Worm (Caenorhabditis elegans) whole organism, L3 larva: ENCODE results near the gene clec-72.

Source experiments
- R02D3.7 ChIP-seq: fragments of 150-350 bp; optimal IDR thresholded peaks from 2 replicates; lab custom pipeline; 2014; ENCODE audit warnings: missing biosample characterization, missing genetic modification characterization
- ZK546.5 ChIP-seq: sonication (generic microtip); optimal IDR thresholded peaks from 2 replicates; lab custom pipeline; 2017; ENCODE audit warnings: missing biosample characterization, missing genetic modification characterization
- aly-2 ChIP-seq: fragments of 150-350 bp; optimal IDR thresholded peaks from 2 replicates; lab custom pipeline; 2014; ENCODE audit warnings: missing biosample characterization, missing genetic modification characterization
- ama-1 ChIP-seq: fragments of 150-350 bp; optimal IDR thresholded peaks from 2 replicates; lab custom pipeline; 2018
- ceh-16 ChIP-seq: sonication (generic microtip); optimal IDR thresholded peaks from 2 replicates; lab custom pipeline; 2017; ENCODE audit warnings: missing biosample characterization, missing genetic modification characterization
- ceh-82 ChIP-seq: fragments of 150-350 bp; optimal IDR thresholded peaks from 2 replicates; lab custom pipeline; 2014; ENCODE audit warnings: missing biosample characterization, missing genetic modification characterization
- ceh-9 ChIP-seq: sonication (generic microtip); optimal IDR thresholded peaks from 2 replicates; lab custom pipeline; 2018; ENCODE audit warnings: missing biosample characterization, missing genetic modification characterization
- daf-12 ChIP-seq: fragments of 150-350 bp; optimal IDR thresholded peaks from 2 replicates; lab custom pipeline; 2014; ENCODE audit warnings: missing biosample characterization, missing genetic modification reagents, missing genetic modification characterization
- egl-27 ChIP-seq: sonication (generic microtip); optimal IDR thresholded peaks from 4 replicates; lab custom pipeline; 2017; ENCODE audit warnings: missing biosample characterization, missing genetic modification reagents, missing genetic modification characterization
- egl-5 ChIP-seq: fragments of 150-350 bp; optimal IDR thresholded peaks from 2 replicates; lab custom pipeline; 2017; ENCODE audit warnings: missing biosample characterization, missing genetic modification reagents, missing genetic modification characterization, inconsistent platforms
- elt-1 ChIP-seq: fragments of 150-350 bp; optimal IDR thresholded peaks from 2 replicates; lab custom pipeline; 2014; ENCODE audit warnings: missing biosample characterization, missing genetic modification characterization
- elt-2 ChIP-seq: sonication (generic microtip); optimal IDR thresholded peaks from 2 replicates; lab custom pipeline; 2016; ENCODE audit warnings: missing genetic modification reagents, mild to moderate bottlenecking, missing genetic modification characterization, missing compliant biosample characterization
- eor-1 ChIP-seq, 2 experiments: fragments of 150-350 bp; optimal IDR thresholded peaks; 2 replicates each; lab custom pipeline; 2014 to 2018; ENCODE audit warnings: missing biosample characterization in 2 of 2, missing genetic modification characterization in 2 of 2
- fkh-2 ChIP-seq: fragments of 150-350 bp; optimal IDR thresholded peaks from 2 replicates; lab custom pipeline; 2014; ENCODE audit warnings: missing biosample characterization, missing genetic modification reagents, missing genetic modification characterization
- hmg-11 ChIP-seq: sonication (generic microtip); optimal IDR thresholded peaks from 2 replicates; lab custom pipeline; 2016; ENCODE audit warnings: missing genetic modification characterization, missing compliant biosample characterization
- jun-1 ChIP-seq: fragments of 150-350 bp; optimal IDR thresholded peaks from 2 replicates; lab custom pipeline; 2014; ENCODE audit warnings: missing biosample characterization, missing genetic modification reagents, missing genetic modification characterization
- lin-15B ChIP-seq: fragments of 150-350 bp; optimal IDR thresholded peaks from 2 replicates; lab custom pipeline; 2014; ENCODE audit warnings: missing biosample characterization, missing genetic modification characterization
- lin-39 ChIP-seq: fragments of 150-350 bp; optimal IDR thresholded peaks from 2 replicates; lab custom pipeline; 2018; ENCODE audit warnings: missing biosample characterization, missing genetic modification reagents, missing genetic modification characterization
- lsy-12 ChIP-seq: sonication (generic microtip); optimal IDR thresholded peaks from 2 replicates; lab custom pipeline; 2016; ENCODE audit warnings: mild to moderate bottlenecking, missing genetic modification characterization, missing compliant biosample characterization
- mdl-1 ChIP-seq: fragments of 150-350 bp; optimal IDR thresholded peaks from 2 replicates; lab custom pipeline; 2014; ENCODE audit warnings: missing biosample characterization, missing genetic modification characterization
- mml-1 ChIP-seq: fragments of 150-350 bp; sonication (generic microtip); optimal IDR thresholded peaks from 3 replicates; lab custom pipeline; 2014; ENCODE audit warnings: missing biosample characterization, missing genetic modification characterization
- nfya-1 ChIP-seq: sonication (generic microtip); optimal IDR thresholded peaks from 2 replicates; lab custom pipeline; 2017; ENCODE audit warnings: missing genetic modification characterization, mild to moderate bottlenecking, missing compliant biosample characterization, antibody characterized with exemption, moderate library complexity; ENCODE audit not compliant: insufficient read depth
- nhr-11 ChIP-seq: fragments of 150-350 bp; optimal IDR thresholded peaks from 2 replicates; lab custom pipeline; 2014; ENCODE audit warnings: missing biosample characterization, missing genetic modification characterization
- nhr-23 ChIP-seq: fragments of 150-350 bp; optimal IDR thresholded peaks from 2 replicates; lab custom pipeline; 2014; ENCODE audit warnings: missing biosample characterization, missing genetic modification reagents, missing genetic modification characterization
- nhr-25 ChIP-seq: sonication (generic microtip); optimal IDR thresholded peaks from 2 replicates; lab custom pipeline; 2017; ENCODE audit warnings: missing biosample characterization, missing genetic modification characterization
- nhr-43 ChIP-seq: sonication (generic microtip); optimal IDR thresholded peaks from 2 replicates; lab custom pipeline; 2016; ENCODE audit warnings: mild to moderate bottlenecking, missing genetic modification characterization, missing compliant biosample characterization; ENCODE audit not compliant: poor library complexity, severe bottlenecking
- nhr-67 ChIP-seq: fragments of 150-350 bp; optimal IDR thresholded peaks from 2 replicates; lab custom pipeline; 2014; ENCODE audit warnings: missing biosample characterization, missing genetic modification characterization
- nhr-76 ChIP-seq: fragments of 150-350 bp; sonication (generic microtip); optimal IDR thresholded peaks from 5 replicates; lab custom pipeline; 2014; ENCODE audit warnings: missing biosample characterization, missing genetic modification characterization
- nhr-77 ChIP-seq: fragments of 150-350 bp; optimal IDR thresholded peaks from 2 replicates; lab custom pipeline; 2014; ENCODE audit warnings: missing biosample characterization, missing genetic modification characterization
- pha-4 ChIP-seq: fragments of 150-350 bp; optimal IDR thresholded peaks from 2 replicates; lab custom pipeline; 2014; ENCODE audit warnings: missing biosample characterization, missing genetic modification reagents, missing genetic modification characterization
- pqm-1 ChIP-seq: fragments of 150-350 bp; optimal IDR thresholded peaks from 2 replicates; lab custom pipeline; 2017; ENCODE audit warnings: missing biosample characterization, missing genetic modification characterization, inconsistent platforms
- skn-1 ChIP-seq: fragments of 150-350 bp; optimal IDR thresholded peaks from 2 replicates; lab custom pipeline; 2014; ENCODE audit warnings: missing biosample characterization, missing genetic modification characterization
- snpc-4 ChIP-seq: fragments of 150-350 bp; optimal IDR thresholded peaks from 2 replicates; lab custom pipeline; 2014; ENCODE audit warnings: missing biosample characterization, missing genetic modification characterization
- unc-62 ChIP-seq: fragments of 150-350 bp; sonication (generic microtip); optimal IDR thresholded peaks from 4 replicates; lab custom pipeline; 2014; ENCODE audit warnings: missing biosample characterization, missing genetic modification reagents, missing genetic modification characterization
- zag-1 ChIP-seq: fragments of 150-350 bp; optimal IDR thresholded peaks from 2 replicates; lab custom pipeline; 2014; ENCODE audit warnings: missing biosample characterization, missing genetic modification characterization
- ztf-4 ChIP-seq: fragments of 150-350 bp; optimal IDR thresholded peaks from 2 replicates; lab custom pipeline; 2014; ENCODE audit warnings: missing biosample characterization, missing genetic modification characterization

clec-72 gene

DNA sequence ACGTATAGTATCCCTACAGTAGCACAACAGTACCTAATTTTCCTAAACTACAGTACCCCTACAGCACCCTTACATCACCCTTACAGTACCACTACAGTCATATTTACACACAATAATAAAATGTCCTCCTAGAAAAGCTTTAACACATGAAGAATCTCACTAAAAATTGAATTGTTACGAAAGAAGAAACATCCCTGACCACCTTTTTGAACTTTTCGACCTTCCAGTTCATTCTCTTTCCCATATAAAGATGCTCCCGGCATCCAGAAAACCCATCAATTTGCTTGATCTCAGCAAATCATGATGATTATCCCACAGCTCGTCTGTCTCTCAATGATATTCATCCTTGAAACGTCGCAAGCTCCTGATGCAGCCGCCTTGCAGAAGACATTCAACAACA lies 40.0 kb upstream of the clec-72 start, which contains the start of gene F56D6.21:
F56D6.21 (plus strand) TSS at position 301 of the 400 bp plus-strand sequence.
- no peak for TF ChIP-seq ama-1
- TF ChIP-seq nhr-11 (tag; lab: Kevin White, UChicago) = no peak
- TF ChIP-seq jun-1 (tag; lab: Kevin White, UChicago) = no peak
- TF ChIP-seq zag-1 (tag; lab: Kevin White, UChicago) = no peak
- TF ChIP-seq lsy-12 (tag; lab: Kevin White, UChicago) = no peak
- no peak for TF ChIP-seq mml-1 (tag; lab: Kevin White, UChicago)
- no peak for TF ChIP-seq nhr-23 (tag; lab: Kevin White, UChicago)
- no peak for TF ChIP-seq daf-12 (tag; lab: Kevin White, UChicago)
- TF ChIP-seq pha-4 = no peak
- no peak for TF ChIP-seq unc-62 (GFP tag; lab: Kevin White, UChicago)
- TF ChIP-seq aly-2 = no peak

DNA sequence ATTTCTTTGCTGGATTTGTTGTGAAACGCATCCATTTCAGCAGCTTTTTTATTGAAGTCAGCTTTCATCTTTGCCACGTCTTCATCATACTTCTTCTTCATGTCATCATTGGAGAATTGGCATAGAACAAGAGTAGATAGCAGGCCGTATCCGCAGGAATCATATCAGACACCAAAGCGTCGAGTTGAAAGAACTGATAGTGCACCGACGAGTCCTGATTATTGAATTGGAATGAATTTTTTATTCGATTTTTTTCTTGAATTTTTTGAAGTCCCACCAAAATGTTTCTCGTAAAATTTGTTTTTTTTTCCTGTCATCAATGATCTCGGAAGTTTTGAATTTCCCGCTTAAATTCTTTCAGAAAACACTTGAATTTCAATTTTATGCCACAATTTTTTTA lies 38.2 kb upstream of the clec-72 start, which contains the start of gene F56D6.11:
F56D6.11 (minus strand) TSS at position 101 of the 400 bp plus-strand sequence.
- TF ChIP-seq nhr-77 (tag; lab: Kevin White, UChicago) (no peak), R02D3.7 (tag; lab: Kevin White, UChicago) (no peak), daf-12 (tag; lab: Kevin White, UChicago) (no peak), fkh-2 (tag; lab: Kevin White, UChicago) (no peak), snpc-4 (tag; lab: Kevin White, UChicago) (no peak), nhr-67 (tag; lab: Kevin White, UChicago) (no peak), egl-5 (tag; lab: Kevin White, UChicago) (no peak), eor-1 (tag; optimal IDR thresholded peaks at IDR 0.05; lab: Kevin White, UChicago) (no peak), mdl-1 (tag; lab: Kevin White, UChicago) (no peak), aly-2 (no peak), mml-1 (tag; lab: Kevin White, UChicago) (no peak), nhr-76 (tag; lab: Kevin White, UChicago) (no peak), lsy-12 (tag; lab: Kevin White, UChicago) (no peak), lin-39 (tag; lab: Kevin White, UChicago) (no peak), elt-1 (tag; lab: Kevin White, UChicago) (no peak), elt-2 (tag; lab: Kevin White, UChicago) (no peak), nhr-25 (no peak), zag-1 (tag; lab: Kevin White, UChicago) (no peak), ZK546.5 (tag; lab: Kevin White, UChicago) (no peak)

DNA sequence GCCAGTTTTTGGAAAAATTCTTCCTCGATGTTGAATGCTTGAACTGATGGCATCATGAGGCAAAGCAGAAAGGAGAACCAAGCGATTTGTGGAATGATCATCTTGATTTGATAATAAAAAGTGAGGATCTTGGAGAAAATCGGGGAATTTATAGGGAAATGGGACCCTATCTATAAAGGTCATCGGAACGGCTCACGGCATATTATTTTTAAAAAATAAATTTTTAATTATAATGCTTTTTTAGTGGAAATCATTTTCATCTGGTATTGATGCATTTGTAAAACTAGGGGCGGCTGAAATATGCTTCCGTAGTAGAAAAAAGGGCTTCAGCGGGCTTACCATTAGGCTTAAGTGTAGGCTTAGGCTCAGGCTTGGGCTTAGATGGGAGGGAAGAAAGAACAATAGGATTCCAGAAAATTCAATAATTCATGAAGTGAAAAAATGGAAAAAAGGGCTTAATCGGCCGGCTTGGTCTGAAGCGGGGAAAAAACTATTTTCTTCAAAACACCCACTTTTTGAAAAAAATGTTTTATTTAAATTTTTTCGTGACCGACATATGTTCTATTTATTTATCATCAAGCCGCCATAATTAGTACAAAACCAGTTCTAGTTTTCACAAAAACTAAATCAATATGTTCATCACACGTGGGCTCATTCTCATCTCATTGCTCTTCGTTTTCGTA lies 37.0 kb upstream of the clec-72 start, which contains the start of the genes F56D6.22 and F56D6.12:
F56D6.22 (minus strand) TSS at position 101 of the 683 bp plus-strand sequence.
F56D6.12 (plus strand) TSS at position 633 of the 683 bp plus-strand sequence.
- TF ChIP-seq snpc-4 (tag; lab: Kevin White, UChicago) = no peak
- no peak for TF ChIP-seq unc-62 (GFP tag; lab: Kevin White, UChicago)
- no peak for TF ChIP-seq aly-2
- TF ChIP-seq lin-39 (tag; lab: Kevin White, UChicago) = no peak
- no peak for TF ChIP-seq daf-12 (tag; lab: Kevin White, UChicago)
- TF ChIP-seq nhr-67 (tag; lab: Kevin White, UChicago) = no peak
- TF ChIP-seq jun-1 (tag; lab: Kevin White, UChicago) = no peak
- TF ChIP-seq nfya-1 (tag; lab: Kevin White, UChicago) = no peak
- no peak for TF ChIP-seq hmg-11
- no peak for TF ChIP-seq lin-15B (tag; lab: Kevin White, UChicago)
- no peak for TF ChIP-seq skn-1 (tag; lab: Kevin White, UChicago)
- no peak for TF ChIP-seq R02D3.7 (tag; lab: Kevin White, UChicago)
- TF ChIP-seq ceh-16 (tag; lab: Kevin White, UChicago) = no peak
- no peak for TF ChIP-seq ztf-4 (tag; lab: Kevin White, UChicago)
- TF ChIP-seq ZK546.5 (tag; lab: Kevin White, UChicago) = no peak
- no peak for TF ChIP-seq lsy-12 (tag; lab: Kevin White, UChicago)

DNA sequence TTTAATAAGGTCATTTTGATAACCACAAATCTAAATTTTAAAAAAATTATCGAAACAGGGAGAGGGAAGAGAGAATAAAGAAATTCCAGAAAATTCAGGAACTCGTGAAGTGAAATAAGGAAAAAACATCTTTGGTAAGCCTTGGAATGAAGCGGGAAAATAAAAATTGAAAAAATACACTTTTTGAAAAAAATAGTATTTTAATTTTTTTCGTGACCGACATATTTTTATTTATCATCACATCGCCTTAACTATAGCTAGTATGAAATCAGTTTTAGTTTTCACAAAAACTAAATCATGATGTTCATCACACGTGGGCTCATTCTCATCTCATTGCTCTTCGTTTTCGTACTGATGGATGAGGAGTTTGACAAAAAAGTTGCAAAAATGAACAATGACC lies 35.5 kb upstream of the clec-72 start, which contains the start of gene F56D6.13:
F56D6.13 (plus strand) TSS at position 301 of the 400 bp plus-strand sequence.
- TF ChIP-seq ceh-9 (tag; lab: Kevin White, UChicago) (no peak), pqm-1 (tag; lab: Kevin White, UChicago) (no peak), nhr-77 (tag; lab: Kevin White, UChicago) (no peak), lin-15B (tag; lab: Kevin White, UChicago) (no peak), egl-27 (tag; lab: Kevin White, UChicago) (no peak), nhr-43 (tag; lab: Kevin White, UChicago) (no peak), ceh-82 (tag; lab: Kevin White, UChicago) (no peak)
- TF ChIP-seq, all 47 proteins: peak for 0
